Worm (Caenorhabditis elegans): Measurements from ENCODE around the gene F42A10.6.

F42A10.6 gene

ce11 chrIII:6145309-6145708 is 31.4 kb downstream of the F42A10.6 start:
- TF ChIP-seq W03F9.2 (tag; optimal IDR thresholded peaks at IDR 0.05) (no peak), him-1 (tag; optimal IDR thresholded peaks at IDR 0.05) (no peak), dao-5 (tag; optimal IDR thresholded peaks at IDR 0.05) (no peak)

ce11 chrIII:6144390-6144962 is 32.2 kb downstream of the F42A10.6 start:
- TF ChIP-seq W03F9.2 (tag; optimal IDR thresholded peaks at IDR 0.05), result no peak
- TF ChIP-seq dao-5 (tag; optimal IDR thresholded peaks at IDR 0.05), result no peak
- no peak for TF ChIP-seq him-1 (tag; optimal IDR thresholded peaks at IDR 0.05)

ce11 chrIII:6141532-6141931 is 35.1 kb downstream of the F42A10.6 start:
- TF ChIP-seq W03F9.2 (tag; optimal IDR thresholded peaks at IDR 0.05) (no peak), dao-5 (tag; optimal IDR thresholded peaks at IDR 0.05) (no peak), him-1 (tag; optimal IDR thresholded peaks at IDR 0.05) (peak; percentile 10)

- TF ChIP-seq dao-5 (tag; optimal IDR thresholded peaks at IDR 0.05) (no peak), W03F9.2 (tag; optimal IDR thresholded peaks at IDR 0.05) (no peak), him-1 (tag; optimal IDR thresholded peaks at IDR 0.05) (no peak)
Measured at ce11 chrIII:6140818-6141217, 35.8 kb downstream of the F42A10.6 start.

ce11 chrIII:6139932-6140612 is 36.6 kb downstream of the F42A10.6 start:
- TF ChIP-seq dao-5 (tag; optimal IDR thresholded peaks at IDR 0.05), result no peak
- TF ChIP-seq him-1 (tag; optimal IDR thresholded peaks at IDR 0.05), result peak; percentile 65
- peak; percentile 12 for TF ChIP-seq W03F9.2 (tag; optimal IDR thresholded peaks at IDR 0.05)

- TF ChIP-seq him-1 (tag; optimal IDR thresholded peaks at IDR 0.05) (no peak), W03F9.2 (tag; optimal IDR thresholded peaks at IDR 0.05) (no peak), dao-5 (tag; optimal IDR thresholded peaks at IDR 0.05) (no peak)
Measured at ce11 chrIII:6139328-6139727, 37.3 kb downstream of the F42A10.6 start.

ce11 chrIII:6138457-6138856 is 38.2 kb downstream of the F42A10.6 start:
- TF ChIP-seq him-1 (tag; optimal IDR thresholded peaks at IDR 0.05) (no peak), dao-5 (tag; optimal IDR thresholded peaks at IDR 0.05) (no peak), W03F9.2 (tag; optimal IDR thresholded peaks at IDR 0.05) (no peak)

- TF ChIP-seq him-1 (tag; optimal IDR thresholded peaks at IDR 0.05) (peak; percentile 82), dao-5 (tag; optimal IDR thresholded peaks at IDR 0.05) (no peak), W03F9.2 (tag; optimal IDR thresholded peaks at IDR 0.05) (no peak)
Measured at ce11 chrIII:6137431-6137830, 39.2 kb downstream of the F42A10.6 start.

ce11 chrIII:6136178-6136577 is 40.5 kb downstream of the F42A10.6 start, which contains the start of gene mvk-1:
mvk-1 (minus strand) TSS chrIII:6136278.
- no peak for TF ChIP-seq dao-5 (tag; optimal IDR thresholded peaks at IDR 0.05)
- TF ChIP-seq W03F9.2 (tag; optimal IDR thresholded peaks at IDR 0.05), result no peak
- no peak for TF ChIP-seq him-1 (tag; optimal IDR thresholded peaks at IDR 0.05)

ce11 chrIII:6135211-6135610 is 41.5 kb downstream of the F42A10.6 start:
- TF ChIP-seq him-1 (tag; optimal IDR thresholded peaks at IDR 0.05) (peak; percentile 30), dao-5 (tag; optimal IDR thresholded peaks at IDR 0.05) (no peak), W03F9.2 (tag; optimal IDR thresholded peaks at IDR 0.05) (no peak)

- no peak for TF ChIP-seq W03F9.2 (tag; optimal IDR thresholded peaks at IDR 0.05)
- no peak for TF ChIP-seq him-1 (tag; optimal IDR thresholded peaks at IDR 0.05)
- TF ChIP-seq dao-5 (tag; optimal IDR thresholded peaks at IDR 0.05), result no peak
Measured at ce11 chrIII:6134111-6134510, 42.5 kb downstream of the F42A10.6 start.

- peak; percentile 80 for TF ChIP-seq him-1 (tag; optimal IDR thresholded peaks at IDR 0.05)
Measured at ce11 chrIII:6133389-6133789, 43.3 kb downstream of the F42A10.6 start.

- TF ChIP-seq him-1 (tag; optimal IDR thresholded peaks at IDR 0.05) (no peak), W03F9.2 (tag; optimal IDR thresholded peaks at IDR 0.05) (no peak), dao-5 (tag; optimal IDR thresholded peaks at IDR 0.05) (no peak)
Measured at ce11 chrIII:6132068-6132467, 44.6 kb downstream of the F42A10.6 start.

Measured in whole organism, L4/young adult.